Worm (Caenorhabditis elegans) whole organism, early embryonic: ENCODE data around the gene tars-1.

Experiments
- B0310.2 ChIP-seq: sonication (generic microtip); optimal IDR thresholded peaks from 2 replicates; lab custom pipeline; 2016; ENCODE audit warnings: mild to moderate bottlenecking, missing genetic modification characterization, missing compliant biosample characterization
- F13C5.2 ChIP-seq: sonication (generic microtip); optimal IDR thresholded peaks from 2 replicates; lab custom pipeline; 2017; ENCODE audit warnings: mild to moderate bottlenecking, missing genetic modification characterization, inconsistent platforms, missing compliant biosample characterization
- aly-1 ChIP-seq: sonication (generic microtip); optimal IDR thresholded peaks from 2 replicates; lab custom pipeline; 2016; ENCODE audit warnings: missing genetic modification characterization, missing compliant biosample characterization
- ama-1 ChIP-seq: fragments of 150-350 bp; optimal IDR thresholded peaks from 2 replicates; lab custom pipeline; 2014
- ceh-36 ChIP-seq: sonication (generic microtip); optimal IDR thresholded peaks from 2 replicates; lab custom pipeline; 2016; ENCODE audit warnings: missing genetic modification characterization, inconsistent platforms, missing compliant biosample characterization
- ets-7 ChIP-seq: sonication (generic microtip); optimal IDR thresholded peaks from 2 replicates; lab custom pipeline; 2016; ENCODE audit warnings: missing genotype, missing genetic modification characterization, missing compliant biosample characterization
- flt-1 ChIP-seq: fragments of 200-800 bp; sonication (Bioruptor generic); IDR thresholded peaks from 2 replicates; pipeline ENCODE4 v1.3.6; 2022; ENCODE audit warnings: missing genetic modification characterization, missing compliant biosample characterization
- hmg-4 ChIP-seq: fragments of 200-800 bp; sonication (Bioruptor generic); optimal IDR thresholded peaks from 2 replicates; lab custom pipeline; 2018; ENCODE audit warnings: mild to moderate bottlenecking, missing genetic modification characterization, missing compliant biosample characterization
- hnd-1 ChIP-seq: sonication (generic microtip); optimal IDR thresholded peaks from 2 replicates; lab custom pipeline; 2016; ENCODE audit warnings: missing genetic modification characterization, missing compliant biosample characterization
- sea-1 ChIP-seq: fragments of 200-800 bp; sonication (Bioruptor generic); conservative IDR thresholded peaks from 2 replicates; pipeline ENCODE4 v1.3.6; 2022; ENCODE audit warnings: missing genetic modification characterization, missing compliant biosample characterization
- tbx-11 ChIP-seq: fragments of 200-800 bp; sonication (Bioruptor generic); IDR thresholded peaks from 2 replicates; pipeline ENCODE4 v1.3.6; 2022; ENCODE audit warnings: missing genetic modification characterization, missing compliant biosample characterization
- tra-4 ChIP-seq: sonication (generic microtip); optimal IDR thresholded peaks from 2 replicates; lab custom pipeline; 2017; ENCODE audit warnings: missing genetic modification characterization, missing compliant biosample characterization

DNA sequence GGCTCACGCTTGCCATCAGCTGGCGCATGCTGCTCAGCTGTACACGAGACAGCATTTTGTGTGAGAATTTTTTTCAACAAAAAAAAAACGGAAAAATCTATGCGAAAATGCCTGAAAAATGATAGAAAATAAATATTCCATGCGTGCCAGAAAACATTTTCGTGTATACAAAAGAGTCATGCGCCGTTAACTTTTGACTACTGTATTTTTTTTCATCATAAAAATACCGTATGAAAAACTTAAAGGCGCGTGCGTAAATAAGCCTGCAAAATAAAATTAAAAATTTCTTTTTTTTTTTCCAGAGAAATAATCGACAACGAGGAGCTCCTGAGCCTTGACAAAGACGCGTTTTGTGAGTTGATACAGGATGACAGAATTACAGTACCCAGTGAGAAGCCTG, 5.5 kb downstream of the tars-1 start:
- TF ChIP-seq flt-1 (GFP tag; lab: Robert Waterston, UW) (no peak), ama-1 (lab: Kevin White, UChicago) (no peak), ets-7 (tag; lab: Kevin White, UChicago) (no peak), tra-4 (tag; lab: Kevin White, UChicago) (no peak), F13C5.2 (tag; lab: Kevin White, UChicago) (no peak), hmg-4 (no peak), aly-1 (tag; lab: Kevin White, UChicago) (no peak), tbx-11 (GFP tag; lab: Robert Waterston, UW) (no peak), sea-1 (GFP tag; lab: Robert Waterston, UW) (no peak), hnd-1 (tag; lab: Kevin White, UChicago) (no peak), ceh-36 (tag; lab: Kevin White, UChicago) (no peak), B0310.2 (tag; lab: Kevin White, UChicago) (no peak)
